Worm (Caenorhabditis elegans): Measurements from ENCODE around the gene F21C10.6.
A peak's percentile ranks its signal among the peaks of the same experiment; 100 is the strongest.

F21C10.6 gene

ce11 chrV:9157597-9157996 lies 33.3 kb downstream of the F21C10.6 start:
- no peak for TF ChIP-seq attf-6 (GFP tag; IDR thresholded peaks at IDR 0.05)
- no peak for TF ChIP-seq madf-3 (GFP tag; IDR thresholded peaks at IDR 0.05)
- TF ChIP-seq fkh-3 (tag; optimal IDR thresholded peaks at IDR 0.05): no peak
- TF ChIP-seq akir-1 (GFP tag; optimal IDR thresholded peaks at IDR 0.05): no peak
- TF ChIP-seq let-607 (tag; optimal IDR thresholded peaks at IDR 0.05): no peak
- no peak for TF ChIP-seq athp-1 (tag; optimal IDR thresholded peaks at IDR 0.05)
- TF ChIP-seq xnd-1 (tag; optimal IDR thresholded peaks at IDR 0.05): no peak
- no peak for TF ChIP-seq bed-1 (GFP tag; IDR thresholded peaks at IDR 0.05)
- no peak for TF ChIP-seq nfyb-1 (GFP tag; IDR thresholded peaks at IDR 0.05)

- TF ChIP-seq F49E8.2 (tag; optimal IDR thresholded peaks at IDR 0.05; ENCODE audit: insufficient read depth) (no peak), lsy-27 (tag; optimal IDR thresholded peaks at IDR 0.05; ENCODE audit: borderline replicate concordance, insufficient read depth) (no peak), Y67H2A.10 (GFP tag; conservative IDR thresholded peaks at IDR 0.05) (no peak), dpl-1 (GFP tag; optimal IDR thresholded peaks at IDR 0.05) (no peak), nhr-120 (GFP tag; IDR thresholded peaks at IDR 0.05) (no peak), zfh-2 (GFP tag; conservative IDR thresholded peaks at IDR 0.05) (no peak)
These were observed 36.1 kb downstream of the F21C10.6 start, which contains the start of gene col-144 for ce11 chrV:9160224-9160886. col-144 (minus strand) TSS chrV:9160642.

ce11 chrV:9162118-9162729 lies 37.9 kb downstream of the F21C10.6 start:
- TF ChIP-seq zfh-2 (GFP tag; conservative IDR thresholded peaks at IDR 0.05): peak; percentile 85
- no peak for TF ChIP-seq lsl-1 (GFP tag; optimal IDR thresholded peaks at IDR 0.05)
- TF ChIP-seq egrh-3 (GFP tag; IDR thresholded peaks at IDR 0.05): peak; percentile 87
- TF ChIP-seq ztf-6 (GFP tag; IDR thresholded peaks at IDR 0.05): no peak
- no peak for TF ChIP-seq repo-1 (tag; optimal IDR thresholded peaks at IDR 0.05)
- TF ChIP-seq rpc-1 (optimal IDR thresholded peaks at IDR 0.05): no peak
- no peak for TF ChIP-seq rpc-1 (tag; optimal IDR thresholded peaks at IDR 0.05)
- TF ChIP-seq ztf-28 (GFP tag; IDR thresholded peaks at IDR 0.05): 0 out of 2 replicates have a peak, but pooled peaks have one; percentile 29
- no peak for TF ChIP-seq snpc-4 (GFP tag; optimal IDR thresholded peaks at IDR 0.05)
- TF ChIP-seq snpc-4 (tag; optimal IDR thresholded peaks at IDR 0.05): no peak
- TF ChIP-seq snpc-3.4 (tag; optimal IDR thresholded peaks at IDR 0.05): no peak
- no peak for TF ChIP-seq F33H1.4 (GFP tag; IDR thresholded peaks at IDR 0.05)
- TF ChIP-seq nhr-90 (tag; optimal IDR thresholded peaks at IDR 0.05): no peak

- TF ChIP-seq nhr-120 (GFP tag; IDR thresholded peaks at IDR 0.05) (no peak), sea-2 (GFP tag; IDR thresholded peaks at IDR 0.05) (no peak), ets-4 (GFP tag; optimal IDR thresholded peaks at IDR 0.05) (no peak), lin-54 (GFP tag; optimal IDR thresholded peaks at IDR 0.05) (no peak), nfyb-1 (GFP tag; IDR thresholded peaks at IDR 0.05) (no peak), aptf-3 (GFP tag; IDR thresholded peaks at IDR 0.05) (no peak), attf-5 (GFP tag; optimal IDR thresholded peaks at IDR 0.05) (no peak)
These were observed 38.7 kb downstream of the F21C10.6 start, which contains the start of gene col-145 for ce11 chrV:9162955-9163468. col-145 (minus strand) TSS chrV:9163005.
